Fruit fly (Drosophila melanogaster): Measurements from ENCODE around the gene CG11927.

The CG11927 gene

dm6 chr2L:4818056-4818455, 29.5 kb upstream of the CG11927 start, which contains the start of gene CG3225 (continued):
- TF ChIP-seq CG1603 (tag; optimal IDR thresholded peaks at IDR 0.05): peak; percentile 73
- no peak for TF ChIP-seq NFAT (GFP tag; IDR thresholded peaks at IDR 0.05)
- TF ChIP-seq Bgb (GFP tag; IDR thresholded peaks at IDR 0.05; ENCODE audit: partially characterized antibody): peak; percentile 48; the same call in 1 of the 2 replicates
- TF ChIP-seq bbx (GFP tag; IDR thresholded peaks at IDR 0.05; ENCODE audit: partially characterized antibody): peak; percentile 22; the same call in 1 of the 2 replicates
- 0 out of 3 replicates have a peak, but pooled peaks have one; percentile 6 for TF ChIP-seq CG6791 (GFP tag; IDR thresholded peaks at IDR 0.05; ENCODE audit: partially characterized antibody)
- no peak for TF ChIP-seq wek (GFP tag; optimal IDR thresholded peaks at IDR 0.05)
- peak; percentile 66; the same call in 1 of the 4 replicates for TF ChIP-seq chinmo (GFP tag; IDR thresholded peaks at IDR 0.05; ENCODE audit: partially characterized antibody)
- peak; percentile 95 for TF ChIP-seq Dp (GFP tag; optimal IDR thresholded peaks at IDR 0.05)
- TF ChIP-seq row (GFP tag; IDR thresholded peaks at IDR 0.05): peak; percentile 22; the same call in 1 of the 3 replicates
- no peak for TF ChIP-seq cg (GFP tag; optimal IDR thresholded peaks at IDR 0.05)
- peak; percentile 66 for TF ChIP-seq Dref (GFP tag; IDR thresholded peaks at IDR 0.05)
- TF ChIP-seq trem (tag; optimal IDR thresholded peaks at IDR 0.05): peak; percentile 70
- no peak for TF ChIP-seq peb (GFP tag; IDR thresholded peaks at IDR 0.05)
- TF ChIP-seq sug (tag; optimal IDR thresholded peaks at IDR 0.05): peak; percentile 4
- TF ChIP-seq tna (GFP tag; IDR thresholded peaks at IDR 0.05; ENCODE audit: partially characterized antibody): 0 out of 2 replicates have a peak, but pooled peaks have one; percentile 50
- no peak for TF ChIP-seq yki (optimal IDR thresholded peaks at IDR 0.05)
- TF ChIP-seq H15 (GFP tag; IDR thresholded peaks at IDR 0.05): no peak
- peak; percentile 7 for TF ChIP-seq CG4617 (GFP tag; optimal IDR thresholded peaks at IDR 0.05; ENCODE audit: borderline replicate concordance)
- TF ChIP-seq CG4360 (GFP tag; IDR thresholded peaks at IDR 0.05): no peak
- no peak for TF ChIP-seq hb (GFP tag; IDR thresholded peaks at IDR 0.05; ENCODE audit: partially characterized antibody)
- TF ChIP-seq Myb (GFP tag; optimal IDR thresholded peaks at IDR 0.05): peak; percentile 89
- TF ChIP-seq lov (optimal IDR thresholded peaks at IDR 0.05): no peak
- TF ChIP-seq lov (GFP tag; IDR thresholded peaks at IDR 0.05): no peak
- TF ChIP-seq MBD-R2 (GFP tag; IDR thresholded peaks at IDR 0.05): peak; percentile 80
- TF ChIP-seq Sry-δ (GFP tag; optimal IDR thresholded peaks at IDR 0.05): peak; percentile 25
- TF ChIP-seq Doc2 (GFP tag; IDR thresholded peaks at IDR 0.05): no peak
- TF ChIP-seq Taf1 (GFP tag; IDR thresholded peaks at IDR 0.05): no peak
- TF ChIP-seq Opbp (GFP tag; IDR thresholded peaks at IDR 0.05; ENCODE audit: partially characterized antibody): 0 out of 3 replicates have a peak, but pooled peaks have one; percentile 13
- TF ChIP-seq z (GFP tag; IDR thresholded peaks at IDR 0.05): no peak
- TF ChIP-seq CG43689 (GFP tag; IDR thresholded peaks at IDR 0.05): no peak
- peak; percentile 97 for TF ChIP-seq E2f2 (GFP tag; IDR thresholded peaks at IDR 0.05)
- no peak for TF ChIP-seq kni (GFP tag; optimal IDR thresholded peaks at IDR 0.05)
- TF ChIP-seq CG15514 (GFP tag; optimal IDR thresholded peaks at IDR 0.05): peak; percentile 52
- TF ChIP-seq zen (tag; optimal IDR thresholded peaks at IDR 0.05): no peak
- TF ChIP-seq MESR4 (GFP tag; optimal IDR thresholded peaks at IDR 0.05): peak; percentile 39
- no peak for TF ChIP-seq ttk (GFP tag; IDR thresholded peaks at IDR 0.05)
- TF ChIP-seq Doc3 (GFP tag; IDR thresholded peaks at IDR 0.05; ENCODE audit: partially characterized antibody): peak; percentile 38; the same call in 1 of the 3 replicates
- no peak for TF ChIP-seq CG8290 (GFP tag; optimal IDR thresholded peaks at IDR 0.05)
- TF ChIP-seq CG8290 (tag; optimal IDR thresholded peaks at IDR 0.05): peak in 1 of 2 experiments; percentile 18

dm6 chr2L:4819995-4820394, 27.6 kb upstream of the CG11927 start:
- TF ChIP-seq ranshi (GFP tag; IDR thresholded peaks at IDR 0.05): 0 out of 2 replicates have a peak, but pooled peaks have one; percentile 37
- TF ChIP-seq row (GFP tag; IDR thresholded peaks at IDR 0.05): 0 out of 3 replicates have a peak, but pooled peaks have one; percentile 7
- peak; percentile 23 for TF ChIP-seq CG2120 (GFP tag; optimal IDR thresholded peaks at IDR 0.05)
- no peak for TF ChIP-seq Atf3 (GFP tag; optimal IDR thresholded peaks at IDR 0.05)
- TF ChIP-seq Med (GFP tag): peak; percentile 53
- TF ChIP-seq CG42726 (GFP tag; IDR thresholded peaks at IDR 0.05; ENCODE audit: partially characterized antibody): no peak
- no peak for TF ChIP-seq prd (optimal IDR thresholded peaks at IDR 0.05)
- 0 out of 3 replicates have a peak, but pooled peaks have one; percentile 21 for TF ChIP-seq prd (GFP tag; IDR thresholded peaks at IDR 0.05)
- TF ChIP-seq en (GFP tag; optimal IDR thresholded peaks at IDR 0.05): no peak
- 0 out of 3 replicates have a peak, but pooled peaks have one; percentile 22 for TF ChIP-seq zfh1 (GFP tag; IDR thresholded peaks at IDR 0.05)
- no peak for TF ChIP-seq CG12219 (GFP tag; optimal IDR thresholded peaks at IDR 0.05)
- peak; percentile 11; the same call in 1 of the 3 replicates for TF ChIP-seq ci (GFP tag; IDR thresholded peaks at IDR 0.05)
- no peak for TF ChIP-seq NC2β (GFP tag; optimal IDR thresholded peaks at IDR 0.05)
- no peak for TF ChIP-seq MTF-1 (GFP tag; optimal IDR thresholded peaks at IDR 0.05; ENCODE audit: borderline replicate concordance)
- no peak for TF ChIP-seq HLHmδ (GFP tag; optimal IDR thresholded peaks at IDR 0.05)
